Fruit fly (Drosophila melanogaster): Measurements from ENCODE around the gene CG13950.

CG13950 gene

DNA sequence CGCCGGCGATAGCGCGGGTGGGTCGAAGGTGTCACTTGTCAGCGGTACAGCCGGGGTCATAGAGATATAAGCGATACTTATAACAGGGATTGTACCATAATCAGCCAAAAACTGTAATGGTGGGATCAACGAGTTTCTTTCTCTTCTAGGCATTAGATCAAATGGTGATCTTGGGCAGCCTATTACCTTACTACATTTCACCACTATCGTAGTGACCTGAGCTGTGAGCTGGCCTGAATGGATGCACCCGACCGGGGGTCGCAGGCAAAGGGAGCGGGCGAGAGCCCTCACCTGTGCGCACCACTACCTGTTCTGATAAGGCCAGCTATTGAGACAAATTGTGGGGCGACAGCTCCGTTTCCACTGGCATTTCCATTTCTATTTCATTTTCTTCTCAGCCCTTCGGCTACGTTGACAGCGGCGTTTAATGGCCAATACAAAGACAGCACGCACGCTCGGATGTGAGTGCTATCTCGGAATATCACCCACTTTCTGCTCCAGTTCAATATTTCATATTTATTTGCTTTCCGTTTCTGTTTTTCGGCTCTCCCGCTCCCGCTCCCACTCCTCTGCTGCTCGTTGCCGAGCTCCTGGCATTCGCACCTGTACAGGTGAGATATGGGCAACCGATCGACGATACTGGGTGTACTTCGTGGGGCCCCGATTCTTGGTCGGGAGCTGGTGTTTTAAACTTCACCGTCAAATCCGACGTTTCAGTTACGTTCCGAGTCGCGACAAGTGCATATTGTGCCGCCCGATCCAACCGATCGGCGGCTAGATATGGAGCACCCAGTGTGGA, 3.1 kb upstream of the CG13950 start (continued):
- peak; percentile 65 for TF ChIP-seq CG31441 (GFP tag; IDR thresholded peaks at IDR 0.05)
- TF ChIP-seq ab (GFP tag; optimal IDR thresholded peaks at IDR 0.05) = peak; percentile 40
- no peak for TF ChIP-seq CkIIα-i1 (GFP tag; IDR thresholded peaks at IDR 0.05)
- TF ChIP-seq CG2120 (GFP tag; optimal IDR thresholded peaks at IDR 0.05) = peak; percentile 65
- TF ChIP-seq HHEX (GFP tag; optimal IDR thresholded peaks at IDR 0.05) = peak; percentile 82
- TF ChIP-seq Trl (optimal IDR thresholded peaks at IDR 0.05) = peak in 1 of 2 experiments; percentile 13
- peak; percentile 66 for TF ChIP-seq Trl (GFP tag; optimal IDR thresholded peaks at IDR 0.05)
- peak; percentile 55 for TF ChIP-seq salm (tag; optimal IDR thresholded peaks at IDR 0.05)
- 0 out of 2 replicates have a peak, but pooled peaks have one; percentile 37 for TF ChIP-seq al (GFP tag; IDR thresholded peaks at IDR 0.05)
- peak; percentile 56 for TF ChIP-seq ems (GFP tag; optimal IDR thresholded peaks at IDR 0.05)
- no peak for TF ChIP-seq CG3838 (GFP tag; optimal IDR thresholded peaks at IDR 0.05)
- peak; percentile 48 for TF ChIP-seq kah (GFP tag; optimal IDR thresholded peaks at IDR 0.05)
- peak; percentile 70 for TF ChIP-seq Dad (GFP tag; optimal IDR thresholded peaks at IDR 0.05)
- TF ChIP-seq CG8089 (GFP tag; optimal IDR thresholded peaks at IDR 0.05) = peak; percentile 44
- no peak for TF ChIP-seq bigmax (GFP tag; optimal IDR thresholded peaks at IDR 0.05)
- TF ChIP-seq hb (GFP tag; IDR thresholded peaks at IDR 0.05; ENCODE audit: partially characterized antibody) = no peak
- peak; percentile 63; the same call in 1 of the 3 replicates for TF ChIP-seq CG11560 (tag; IDR thresholded peaks at IDR 0.05)
- no peak for TF ChIP-seq CG4328 (GFP tag; optimal IDR thresholded peaks at IDR 0.05)
- TF ChIP-seq eve (GFP tag; optimal IDR thresholded peaks at IDR 0.05) = no peak
- no peak for TF ChIP-seq CG6175 (GFP tag; IDR thresholded peaks at IDR 0.05)
- TF ChIP-seq CG11093 (GFP tag; IDR thresholded peaks at IDR 0.05) = peak; percentile 83; the same call in 2 of the 3 replicates
- no peak for TF ChIP-seq CG18011 (GFP tag; optimal IDR thresholded peaks at IDR 0.05)
- TF ChIP-seq Dek (tag; optimal IDR thresholded peaks at IDR 0.05) = peak; percentile 66
- TF ChIP-seq seq (GFP tag; IDR thresholded peaks at IDR 0.05) = peak; percentile 59; the same call in 1 of the 2 replicates
- TF ChIP-seq h (optimal IDR thresholded peaks at IDR 0.05) = no peak
- TF ChIP-seq esg (GFP tag; conservative IDR thresholded peaks at IDR 0.05) = peak; percentile 80
- no peak for TF ChIP-seq trh (GFP tag; optimal IDR thresholded peaks at IDR 0.05)
- TF ChIP-seq Aef1 (GFP tag; IDR thresholded peaks at IDR 0.05) = peak; percentile 66
- no peak for TF ChIP-seq CG6791 (GFP tag; IDR thresholded peaks at IDR 0.05; ENCODE audit: partially characterized antibody)
- no peak for TF ChIP-seq NFAT (GFP tag; IDR thresholded peaks at IDR 0.05)
- TF ChIP-seq CG9437 (GFP tag; optimal IDR thresholded peaks at IDR 0.05) = peak; percentile 12
- peak; percentile 40 for TF ChIP-seq tup (GFP tag; optimal IDR thresholded peaks at IDR 0.05)
- no peak for TF ChIP-seq NK7.1 (GFP tag; optimal IDR thresholded peaks at IDR 0.05)
- peak; percentile 23 for TF ChIP-seq CG15514 (GFP tag; optimal IDR thresholded peaks at IDR 0.05)
- TF ChIP-seq corto (GFP tag; optimal IDR thresholded peaks at IDR 0.05) = no peak
- peak; percentile 23 for TF ChIP-seq Lhr (GFP tag; optimal IDR thresholded peaks at IDR 0.05)
- no peak for TF ChIP-seq CG17912 (GFP tag; optimal IDR thresholded peaks at IDR 0.05)
- 0 out of 2 replicates have a peak, but pooled peaks have one; percentile 47 for TF ChIP-seq CG16779 (GFP tag; IDR thresholded peaks at IDR 0.05)
- TF ChIP-seq CG17186 (GFP tag; optimal IDR thresholded peaks at IDR 0.05) = peak; percentile 63
- TF ChIP-seq dmrt11E (tag; optimal IDR thresholded peaks at IDR 0.05) = peak; percentile 77
- TF ChIP-seq Six4 (GFP tag; optimal IDR thresholded peaks at IDR 0.05) = peak; percentile 62
- no peak for TF ChIP-seq Hr39 (optimal IDR thresholded peaks at IDR 0.05)
- peak; percentile 15 for TF ChIP-seq CG2202 (tag; optimal IDR thresholded peaks at IDR 0.05)
- peak; percentile 80 for TF ChIP-seq Sox102F (GFP tag; optimal IDR thresholded peaks at IDR 0.05)
- TF ChIP-seq CG7987 (GFP tag; optimal IDR thresholded peaks at IDR 0.05) = peak; percentile 12
- peak; percentile 83 for TF ChIP-seq so (GFP tag; IDR thresholded peaks at IDR 0.05)
- TF ChIP-seq nerfin-2 (GFP tag; IDR thresholded peaks at IDR 0.05; ENCODE audit: partially characterized antibody) = no peak
- TF ChIP-seq tna (GFP tag; IDR thresholded peaks at IDR 0.05; ENCODE audit: partially characterized antibody) = no peak
- TF ChIP-seq CHES-1-like (GFP tag; optimal IDR thresholded peaks at IDR 0.05) = peak; percentile 63
- TF ChIP-seq gfzf (GFP tag; optimal IDR thresholded peaks at IDR 0.05) = no peak

All from whole organism, embryonic.